Fruit fly (Drosophila melanogaster) whole organism, embryonic: ENCODE data around the gene bmm.
A peak's percentile ranks its signal among the peaks of the same experiment; 100 is the strongest.

Source experiments
- ATbp ChIP-seq: fragments of 200-800 bp; sonication (Bioruptor generic); optimal IDR thresholded peaks from 2 replicates; lab custom pipeline; 2017; ENCODE audit warnings: missing biosample characterization, mild to moderate bottlenecking, missing genetic modification characterization, missing genetic modification reagents
- Aef1 ChIP-seq: fragments of 200-800 bp; sonication (Bioruptor generic); IDR thresholded peaks from 3 replicates; pipeline ENCODE4 v1.3.6; 2022; ENCODE audit warnings: missing biosample characterization, missing genetic modification characterization
- Antp ChIP-seq: fragments of 200-800 bp; sonication (Bioruptor generic); optimal IDR thresholded peaks from 3 replicates; lab custom pipeline; 2016; ENCODE audit warnings: missing biosample characterization, missing genetic modification characterization
- Atf-2 ChIP-seq: fragments of 200-800 bp; sonication (Bioruptor generic); optimal IDR thresholded peaks from 2 replicates; lab custom pipeline; 2016; ENCODE audit warnings: missing biosample characterization, missing genetic modification characterization
- CG12219 ChIP-seq: fragments of 200-800 bp; sonication (Bioruptor generic); optimal IDR thresholded peaks from 3 replicates; lab custom pipeline; 2018; ENCODE audit warnings: missing biosample characterization, mild to moderate bottlenecking, missing genetic modification characterization
- CG13123 ChIP-seq: fragments of 200-800 bp; sonication (Bioruptor generic); optimal IDR thresholded peaks from 2 replicates; lab custom pipeline; 2016; ENCODE audit warnings: missing biosample characterization, missing genetic modification characterization
- CG18476 ChIP-seq: fragments of 200-800 bp; sonication (Bioruptor generic); optimal IDR thresholded peaks from 2 replicates; lab custom pipeline; 2016; ENCODE audit warnings: missing biosample characterization, mild to moderate bottlenecking, missing genetic modification characterization
- CG2889 ChIP-seq: fragments of 200-800 bp; sonication (Bioruptor generic); IDR thresholded peaks from 3 replicates; pipeline ENCODE4 v1.3.6; 2022; ENCODE audit warnings: missing biosample characterization, missing genetic modification characterization
- CG30403 ChIP-seq: fragments of 200-800 bp; sonication (Bioruptor generic); optimal IDR thresholded peaks from 3 replicates; lab custom pipeline; 2016; ENCODE audit warnings: missing biosample characterization, missing genetic modification characterization
- CG30431 ChIP-seq: fragments of 200-800 bp; sonication (Bioruptor generic); optimal IDR thresholded peaks from 2 replicates; lab custom pipeline; 2017; ENCODE audit warnings: missing biosample characterization, missing genetic modification characterization
- CG33557 ChIP-seq: fragments of 200-800 bp; sonication (Bioruptor generic); optimal IDR thresholded peaks from 2 replicates; lab custom pipeline; 2019; ENCODE audit warnings: missing biosample characterization, mild to moderate bottlenecking, missing genetic modification characterization, moderate library complexity
- CG7372 ChIP-seq: fragments of 200-800 bp; sonication (Bioruptor generic); IDR thresholded peaks from 2 replicates; pipeline ENCODE4 v1.3.6; 2022; ENCODE audit warnings: missing biosample characterization, missing genetic modification characterization
- CG7786 ChIP-seq: fragments of 200-800 bp; sonication (Bioruptor generic); optimal IDR thresholded peaks from 2 replicates; lab custom pipeline; 2016; ENCODE audit warnings: missing biosample characterization, missing genetic modification characterization
- CG7963 ChIP-seq: fragments of 200-800 bp; sonication (Bioruptor generic); IDR thresholded peaks from 3 replicates; pipeline ENCODE4 v1.3.6; 2022; ENCODE audit warnings: missing biosample characterization, missing genetic modification characterization; ENCODE audit not compliant: partially characterized antibody
- CG8290 ChIP-seq, 3 experiments: fragments of 200-800 bp; sonication (Bioruptor generic); optimal IDR thresholded peaks; 2 replicates each; lab custom pipeline; 2016 to 2019; ENCODE audit warnings: missing biosample characterization in 3 of 3, missing genetic modification characterization in 3 of 3, mild to moderate bottlenecking in 2 of 3, moderate library complexity in 1 of 3
- CG9876 ChIP-seq: fragments of 200-800 bp; sonication (Bioruptor generic); optimal IDR thresholded peaks from 2 replicates; lab custom pipeline; 2016; ENCODE audit warnings: missing biosample characterization, missing genetic modification characterization
- D ChIP-seq, 2 experiments: fragments of 200-800 bp in 1 of 2; fragments of >200 bp in 1 of 2; sonication (Bioruptor generic) in 1 of 2; optimal IDR thresholded peaks; 2 replicates in 1 of 2; 3 replicates in 1 of 2; lab custom pipeline; 2017; ENCODE audit warnings: mild to moderate bottlenecking in 1 of 2, missing biosample characterization in 1 of 2, missing genetic modification characterization in 1 of 2, missing genetic modification reagents in 1 of 2
- Gsc ChIP-seq: fragments of 200-800 bp; sonication (Bioruptor generic); IDR thresholded peaks from 2 replicates; pipeline ENCODE4 v1.3.6; 2022; ENCODE audit warnings: missing biosample characterization, missing genetic modification characterization
- Hmx ChIP-seq: fragments of 200-800 bp; sonication (Bioruptor generic); optimal IDR thresholded peaks from 2 replicates; lab custom pipeline; 2016; ENCODE audit warnings: missing biosample characterization, missing genetic modification characterization
- Hr39 ChIP-seq: fragments of >200 bp; optimal IDR thresholded peaks from 2 replicates; lab custom pipeline; 2017
- Sox100B ChIP-seq: fragments of 200-800 bp; sonication (Bioruptor generic); optimal IDR thresholded peaks from 3 replicates; lab custom pipeline; 2018; ENCODE audit warnings: missing biosample characterization, mild to moderate bottlenecking, missing genetic modification characterization
- Sry-δ ChIP-seq: fragments of 200-800 bp; sonication (Bioruptor generic); optimal IDR thresholded peaks from 2 replicates; lab custom pipeline; 2016; ENCODE audit warnings: missing biosample characterization, missing genetic modification characterization
- TFAM ChIP-seq: fragments of 200-800 bp; sonication (Bioruptor generic); optimal IDR thresholded peaks from 2 replicates; lab custom pipeline; 2017; ENCODE audit warnings: missing biosample characterization, missing genetic modification characterization, inconsistent platforms
- Usf ChIP-seq: fragments of 200-800 bp; sonication (Bioruptor generic); optimal IDR thresholded peaks from 2 replicates; lab custom pipeline; 2017; ENCODE audit warnings: missing genotype, missing biosample characterization, missing genetic modification characterization
- ap ChIP-seq: fragments of 200-800 bp; sonication (Bioruptor generic); IDR thresholded peaks from 2 replicates; pipeline ENCODE4 v1.3.6; 2022; ENCODE audit warnings: missing biosample characterization, missing genetic modification characterization
- ase ChIP-seq: fragments of 200-800 bp; sonication (Bioruptor generic); IDR thresholded peaks from 3 replicates; pipeline ENCODE4 v1.3.6; 2022; ENCODE audit warnings: missing biosample characterization, missing genetic modification characterization
- ato ChIP-seq: fragments of 200-800 bp; sonication (Bioruptor generic); IDR thresholded peaks from 2 replicates; pipeline ENCODE4 v1.3.6; 2022; ENCODE audit warnings: missing biosample characterization, missing genetic modification characterization; ENCODE audit not compliant: partially characterized antibody
- bigmax ChIP-seq: fragments of 200-800 bp; sonication (Bioruptor generic); optimal IDR thresholded peaks from 2 replicates; lab custom pipeline; 2018; ENCODE audit warnings: missing biosample characterization, mild to moderate bottlenecking, missing genetic modification characterization
- crc ChIP-seq: fragments of 200-800 bp; sonication (Bioruptor generic); optimal IDR thresholded peaks from 2 replicates; lab custom pipeline; 2016; ENCODE audit warnings: missing biosample characterization, missing genetic modification characterization
- exex ChIP-seq: fragments of 200-800 bp; sonication (Bioruptor generic); optimal IDR thresholded peaks from 4 replicates; lab custom pipeline; 2018; ENCODE audit warnings: missing biosample characterization, mild to moderate bottlenecking, missing genetic modification characterization, moderate library complexity
- grn ChIP-seq: fragments of 200-800 bp; sonication (Bioruptor generic); optimal IDR thresholded peaks from 3 replicates; lab custom pipeline; 2017; ENCODE audit warnings: missing biosample characterization, missing genetic modification characterization
- gsb ChIP-seq: fragments of 200-800 bp; sonication (Bioruptor generic); IDR thresholded peaks from 2 replicates; pipeline ENCODE4 v1.3.6; 2022; ENCODE audit warnings: missing biosample characterization, missing genetic modification characterization
- hbn ChIP-seq: fragments of 200-800 bp; sonication (Bioruptor generic); IDR thresholded peaks from 2 replicates; pipeline ENCODE4 v1.3.6; 2022; ENCODE audit warnings: missing biosample characterization, missing genetic modification characterization; ENCODE audit not compliant: partially characterized antibody
- her ChIP-seq: fragments of 200-800 bp; sonication (Bioruptor generic); optimal IDR thresholded peaks from 2 replicates; lab custom pipeline; 2016; ENCODE audit warnings: missing biosample characterization, missing genetic modification characterization
- hkb ChIP-seq, 2 experiments: fragments of 200-800 bp in 1 of 2; fragments of >200 bp in 1 of 2; sonication (Bioruptor generic) in 1 of 2; IDR thresholded peaks in 1 of 2; optimal IDR thresholded peaks in 1 of 2; 2 replicates each; pipeline versions ENCODE4 v1.3.6 to Lab custom; 2017 to 2022; ENCODE audit warnings: missing biosample characterization in 1 of 2, missing genetic modification characterization in 1 of 2
- jumu ChIP-seq: fragments of 200-800 bp; sonication (Bioruptor generic); optimal IDR thresholded peaks from 3 replicates; lab custom pipeline; 2016; ENCODE audit warnings: missing biosample characterization, missing genetic modification characterization
- nau ChIP-seq: fragments of 200-800 bp; sonication (Bioruptor generic); optimal IDR thresholded peaks from 3 replicates; lab custom pipeline; 2017; ENCODE audit warnings: missing biosample characterization, mild to moderate bottlenecking, missing genetic modification characterization, missing genetic modification reagents
- nom ChIP-seq: fragments of 200-800 bp; sonication (Bioruptor generic); optimal IDR thresholded peaks from 2 replicates; lab custom pipeline; 2017; ENCODE audit warnings: missing biosample characterization, missing genetic modification characterization, mild to moderate bottlenecking, moderate library complexity, missing genetic modification reagents
- p53 ChIP-seq: fragments of 200-800 bp; sonication (Bioruptor generic); optimal IDR thresholded peaks from 2 replicates; lab custom pipeline; 2016; ENCODE audit warnings: missing biosample characterization, missing genetic modification characterization
- phol ChIP-seq: fragments of 200-800 bp; sonication (Bioruptor generic); optimal IDR thresholded peaks from 3 replicates; lab custom pipeline; 2018; ENCODE audit warnings: missing biosample characterization, mild to moderate bottlenecking, missing genetic modification characterization, moderate library complexity
- pita ChIP-seq: fragments of 200-800 bp; sonication (Bioruptor generic); optimal IDR thresholded peaks from 2 replicates; lab custom pipeline; 2017; ENCODE audit warnings: missing biosample characterization, mild to moderate bottlenecking, missing genetic modification characterization
- prd ChIP-seq, 3 experiments: fragments of >200 bp in 2 of 3; fragments of 200-800 bp in 1 of 3; sonication (Bioruptor generic) in 1 of 3; optimal IDR thresholded peaks in 2 of 3; IDR thresholded peaks in 1 of 3; 2 replicates in 2 of 3; 3 replicates in 1 of 3; pipeline versions ENCODE4 v1.3.6 to Lab custom; 2017 to 2022; ENCODE audit warnings: missing biosample characterization in 1 of 3, missing genetic modification characterization in 1 of 3
- psq ChIP-seq: fragments of 200-800 bp; sonication (Bioruptor generic); optimal IDR thresholded peaks from 2 replicates; lab custom pipeline; 2017; ENCODE audit warnings: missing biosample characterization, missing genetic modification characterization
- slp2 ChIP-seq: fragments of 200-800 bp; sonication (Bioruptor generic); optimal IDR thresholded peaks from 2 replicates; lab custom pipeline; 2016; ENCODE audit warnings: missing biosample characterization, missing genetic modification characterization
- sug ChIP-seq: fragments of 200-800 bp; optimal IDR thresholded peaks from 2 replicates; lab custom pipeline; 2019; ENCODE audit warnings: missing biosample characterization, mild to moderate bottlenecking, missing genetic modification characterization, moderate library complexity
- tup ChIP-seq: fragments of 200-800 bp; sonication (Bioruptor generic); optimal IDR thresholded peaks from 2 replicates; lab custom pipeline; 2016; ENCODE audit warnings: missing biosample characterization, mild to moderate bottlenecking, missing genetic modification characterization, moderate library complexity
- vfl ChIP-seq: fragments of 200-800 bp; sonication (Bioruptor generic); optimal IDR thresholded peaks from 2 replicates; lab custom pipeline; 2016; ENCODE audit warnings: missing biosample characterization, missing genetic modification characterization
- vnd ChIP-seq: fragments of 200-800 bp; sonication (Bioruptor generic); IDR thresholded peaks from 3 replicates; pipeline ENCODE4 v1.3.6; 2022; ENCODE audit warnings: missing biosample characterization, missing genetic modification characterization; ENCODE audit not compliant: partially characterized antibody

bmm gene

dm6 chr3L:14801854-14802616 lies 15.8 kb upstream of the bmm start, which contains the start of gene NHP2 (continued):
- no peak for TF ChIP-seq hkb (optimal IDR thresholded peaks at IDR 0.05; lab: Kevin White, UChicago)
- TF ChIP-seq hkb (GFP tag; IDR thresholded peaks at IDR 0.05; lab: Robert Waterston, UW), result peak; percentile 94
- peak; percentile 76 for TF ChIP-seq CG12219 (GFP tag; lab: Kevin White, UChicago)
- TF ChIP-seq grn (GFP tag; lab: Kevin White, UChicago), result no peak
- peak; percentile 49 for TF ChIP-seq CG33557
- TF ChIP-seq p53 (GFP tag; lab: Kevin White, UChicago), result no peak
- TF ChIP-seq CG30403 (GFP tag; lab: Kevin White, UChicago), result peak; percentile 90
- TF ChIP-seq CG18476 (GFP tag; lab: Kevin White, UChicago), result peak; percentile 75
- TF ChIP-seq D (optimal IDR thresholded peaks at IDR 0.05; lab: Kevin White, UChicago), result no peak
- peak; percentile 57 for TF ChIP-seq D (GFP tag; optimal IDR thresholded peaks at IDR 0.05; lab: Kevin White, UChicago)
- TF ChIP-seq phol (tag; lab: Kevin White, UChicago), result peak; percentile 87
- TF ChIP-seq Sry-δ (GFP tag; lab: Kevin White, UChicago), result peak; percentile 7
- no peak for TF ChIP-seq bigmax (GFP tag; lab: Kevin White, UChicago)
- TF ChIP-seq CG2889 (GFP tag; lab: Robert Waterston, UW), result no peak; the same call in 2 of the 3 replicates
- peak; percentile 84 for TF ChIP-seq ase (GFP tag; lab: Robert Waterston, UW)
- no peak for TF ChIP-seq jumu (GFP tag; lab: Kevin White, UChicago)
- peak; percentile 39 for TF ChIP-seq slp2 (GFP tag; lab: Kevin White, UChicago)
- no peak for TF ChIP-seq Antp (GFP tag; lab: Kevin White, UChicago)
- TF ChIP-seq TFAM, result no peak
- no peak for TF ChIP-seq sug (tag; lab: Kevin White, UChicago)
- no peak for TF ChIP-seq Hmx (GFP tag; lab: Kevin White, UChicago)
- no peak for TF ChIP-seq CG7963
- TF ChIP-seq CG9876, result no peak
- peak; percentile 57 for TF ChIP-seq CG30431 (GFP tag; lab: Kevin White, UChicago)
- TF ChIP-seq Aef1 (GFP tag; lab: Robert Waterston, UW), result peak; percentile 71
- TF ChIP-seq exex (tag; lab: Kevin White, UChicago), result no peak
- TF ChIP-seq CG7786, result peak; percentile 59
- no peak for TF ChIP-seq crc
- no peak for TF ChIP-seq prd (optimal IDR thresholded peaks at IDR 0.05; lab: Kevin White, UChicago)
- TF ChIP-seq prd (GFP tag; IDR thresholded peaks at IDR 0.05; lab: Robert Waterston, UW), result peak; percentile 83
- TF ChIP-seq her (GFP tag; lab: Kevin White, UChicago), result no peak
- peak; percentile 48 for TF ChIP-seq CG13123 (GFP tag; lab: Kevin White, UChicago)
- peak; percentile 34 for TF ChIP-seq Usf (GFP tag; lab: Kevin White, UChicago)
- no peak for TF ChIP-seq Hr39 (lab: Kevin White, UChicago)
- peak; percentile 80 for TF ChIP-seq ATbp
- peak; percentile 58 for TF ChIP-seq nom (GFP tag; lab: Kevin White, UChicago)
- no peak for TF ChIP-seq Sox100B (GFP tag; lab: Kevin White, UChicago)
- TF ChIP-seq tup (GFP tag; lab: Kevin White, UChicago), result peak; percentile 63
- peak; percentile 72; the same call in 1 of the 2 replicates for TF ChIP-seq ap
- peak; percentile 60 for TF ChIP-seq Atf-2 (GFP tag; lab: Kevin White, UChicago)
- no peak for TF ChIP-seq Gsc
- TF ChIP-seq vfl, result peak; percentile 62
- no peak for TF ChIP-seq hbn
- TF ChIP-seq CG8290 (GFP tag; optimal IDR thresholded peaks at IDR 0.05; lab: Kevin White, UChicago), result peak; percentile 84
- peak in 1 of 2 experiments; percentile 33 for TF ChIP-seq CG8290 (tag; optimal IDR thresholded peaks at IDR 0.05; lab: Kevin White, UChicago)
- no peak for TF ChIP-seq vnd (GFP tag; lab: Robert Waterston, UW)
- peak; percentile 66 for TF ChIP-seq gsb
- TF ChIP-seq pita, result peak; percentile 79
- no peak for TF ChIP-seq nau (GFP tag; lab: Kevin White, UChicago)
- TF ChIP-seq CG7372 (GFP tag; lab: Robert Waterston, UW), result peak; percentile 76
- TF ChIP-seq ato, result no peak
- TF ChIP-seq psq (GFP tag; lab: Kevin White, UChicago), result peak; percentile 72
